Worm (Caenorhabditis elegans): ENCODE data around the gene hsp-25.

- no peak for TF ChIP-seq W03F9.2 (tag; optimal IDR thresholded peaks at IDR 0.05)
- TF ChIP-seq him-1 (tag; optimal IDR thresholded peaks at IDR 0.05), result no peak
These were observed 42.3 kb upstream of the hsp-25 start for ce11 chrX:6081793-6082192.

Data from whole organism, L4/young adult.